Fruit fly (Drosophila melanogaster) whole organism, embryonic: ENCODE measurements around the gene fw.

Experiments
- BEAF-32 ChIP-seq: fragments of 200-800 bp; sonication (Bioruptor generic); optimal IDR thresholded peaks from 3 replicates; lab custom pipeline; 2017; ENCODE audit warnings: missing biosample characterization, missing genetic modification characterization, mild to moderate bottlenecking, moderate library complexity, missing genetic modification reagents
- Bgb ChIP-seq: fragments of 200-800 bp; sonication (Bioruptor generic); IDR thresholded peaks from 2 replicates; pipeline ENCODE4 v1.3.6; 2022; ENCODE audit warnings: missing biosample characterization, missing genetic modification characterization; ENCODE audit not compliant: partially characterized antibody
- Blimp-1 ChIP-seq: fragments of 200-800 bp; sonication (Bioruptor generic); optimal IDR thresholded peaks from 3 replicates; lab custom pipeline; 2018; ENCODE audit warnings: missing biosample characterization, missing genetic modification characterization, mild to moderate bottlenecking, moderate library complexity, missing genetic modification reagents
- CG10321 ChIP-seq: fragments of 200-800 bp; sonication (Bioruptor generic); IDR thresholded peaks from 2 replicates; pipeline ENCODE4 v1.3.6; 2022; ENCODE audit warnings: missing biosample characterization, missing genetic modification characterization
- CG11695 ChIP-seq: fragments of 200-800 bp; sonication (Bioruptor generic); IDR thresholded peaks from 3 replicates; pipeline ENCODE4 v1.3.6; 2022; ENCODE audit warnings: missing biosample characterization, missing genetic modification characterization
- CG14860 ChIP-seq: fragments of 200-800 bp; sonication (Bioruptor generic); IDR thresholded peaks from 3 replicates; pipeline ENCODE4 v1.3.6; 2022; ENCODE audit warnings: missing biosample characterization, missing genetic modification characterization; ENCODE audit not compliant: partially characterized antibody
- CG18619 ChIP-seq: fragments of 200-800 bp; sonication (Bioruptor generic); optimal IDR thresholded peaks from 3 replicates; lab custom pipeline; 2017; ENCODE audit warnings: missing biosample characterization, mild to moderate bottlenecking, missing genetic modification characterization
- CG2116 ChIP-seq: fragments of 200-800 bp; sonication (Bioruptor generic); optimal IDR thresholded peaks from 3 replicates; lab custom pipeline; 2018; ENCODE audit warnings: missing biosample characterization, mild to moderate bottlenecking, missing genetic modification characterization
- CG2129 ChIP-seq: fragments of 200-800 bp; sonication (Bioruptor generic); IDR thresholded peaks from 2 replicates; pipeline ENCODE4 v1.3.6; 2022; ENCODE audit warnings: missing biosample characterization, missing genetic modification characterization; ENCODE audit not compliant: partially characterized antibody
- CG30020 ChIP-seq: fragments of 200-800 bp; optimal IDR thresholded peaks from 2 replicates; lab custom pipeline; 2019; ENCODE audit warnings: missing biosample characterization, mild to moderate bottlenecking, missing genetic modification characterization, moderate library complexity
- CG42726 ChIP-seq: fragments of 200-800 bp; sonication (Bioruptor generic); IDR thresholded peaks from 2 replicates; pipeline ENCODE4 v1.3.6; 2022; ENCODE audit warnings: missing biosample characterization, missing genetic modification characterization; ENCODE audit not compliant: partially characterized antibody
- CG4617 ChIP-seq: fragments of 200-800 bp; sonication (Bioruptor generic); optimal IDR thresholded peaks from 3 replicates; lab custom pipeline; 2016; ENCODE audit warnings: missing biosample characterization, missing genetic modification characterization, borderline replicate concordance
- CG5245 ChIP-seq: fragments of 200-800 bp; sonication (Bioruptor generic); optimal IDR thresholded peaks from 3 replicates; lab custom pipeline; 2016; ENCODE audit warnings: missing biosample characterization, missing genetic modification characterization
- CG6791 ChIP-seq: fragments of 200-800 bp; sonication (Bioruptor generic); IDR thresholded peaks from 3 replicates; pipeline ENCODE4 v1.3.6; 2022; ENCODE audit warnings: missing biosample characterization, missing genetic modification characterization; ENCODE audit not compliant: partially characterized antibody
- CG6854 ChIP-seq: fragments of 200-800 bp; sonication (Bioruptor generic); optimal IDR thresholded peaks from 3 replicates; lab custom pipeline; 2017; ENCODE audit warnings: missing biosample characterization, mild to moderate bottlenecking, missing genetic modification characterization
- CG7963 ChIP-seq: fragments of 200-800 bp; sonication (Bioruptor generic); IDR thresholded peaks from 3 replicates; pipeline ENCODE4 v1.3.6; 2022; ENCODE audit warnings: missing biosample characterization, missing genetic modification characterization; ENCODE audit not compliant: partially characterized antibody
- CG8478 ChIP-seq: fragments of >200 bp; optimal IDR thresholded peaks from 2 replicates; lab custom pipeline; 2018
- CG8924 ChIP-seq: fragments of 200-800 bp; optimal IDR thresholded peaks from 3 replicates; lab custom pipeline; 2019; ENCODE audit warnings: missing biosample characterization, mild to moderate bottlenecking, missing genetic modification characterization, moderate library complexity
- CG9437 ChIP-seq: fragments of 200-800 bp; sonication (Bioruptor generic); optimal IDR thresholded peaks from 2 replicates; lab custom pipeline; 2018; ENCODE audit warnings: missing biosample characterization, mild to moderate bottlenecking, missing genetic modification characterization
- CG9876 ChIP-seq: fragments of 200-800 bp; sonication (Bioruptor generic); optimal IDR thresholded peaks from 2 replicates; lab custom pipeline; 2016; ENCODE audit warnings: missing biosample characterization, missing genetic modification characterization
- CTCF ChIP-seq: fragments of 200-800 bp; sonication (Bioruptor generic); optimal IDR thresholded peaks from 2 replicates; lab custom pipeline; 2017; ENCODE audit warnings: missing biosample characterization, mild to moderate bottlenecking, missing genetic modification characterization, moderate library complexity
- D19B ChIP-seq: fragments of 200-800 bp; sonication (Bioruptor generic); optimal IDR thresholded peaks from 2 replicates; lab custom pipeline; 2017; ENCODE audit warnings: missing biosample characterization, mild to moderate bottlenecking, missing genetic modification characterization
- Dref ChIP-seq: fragments of 200-800 bp; sonication (Bioruptor generic); IDR thresholded peaks from 2 replicates; pipeline ENCODE4 v1.3.6; 2022; ENCODE audit warnings: missing biosample characterization, missing genetic modification characterization
- Drgx ChIP-seq: fragments of 200-800 bp; sonication (Bioruptor generic); IDR thresholded peaks from 2 replicates; pipeline ENCODE4 v1.3.6; 2022; ENCODE audit warnings: missing biosample characterization, missing genetic modification characterization
- Gsc ChIP-seq: fragments of 200-800 bp; sonication (Bioruptor generic); IDR thresholded peaks from 2 replicates; pipeline ENCODE4 v1.3.6; 2022; ENCODE audit warnings: missing biosample characterization, missing genetic modification characterization
- HmgZ ChIP-seq: fragments of 200-800 bp; sonication (Bioruptor generic); optimal IDR thresholded peaks from 2 replicates; lab custom pipeline; 2018; ENCODE audit warnings: missing biosample characterization, mild to moderate bottlenecking, missing genetic modification characterization
- MESR4 ChIP-seq: fragments of 200-800 bp; sonication (Bioruptor generic); optimal IDR thresholded peaks from 2 replicates; lab custom pipeline; 2018; ENCODE audit warnings: missing biosample characterization, mild to moderate bottlenecking, missing genetic modification characterization, moderate library complexity
- Scr ChIP-seq: fragments of 200-800 bp; sonication (Bioruptor generic); IDR thresholded peaks from 2 replicates; pipeline ENCODE4 v1.3.6; 2022; ENCODE audit warnings: missing biosample characterization, missing genetic modification characterization; ENCODE audit not compliant: partially characterized antibody
- Sin3A ChIP-seq: fragments of >200 bp; optimal IDR thresholded peaks from 2 replicates; lab custom pipeline; 2018
- Sry-β ChIP-seq: fragments of 200-800 bp; sonication (Bioruptor generic); optimal IDR thresholded peaks from 2 replicates; lab custom pipeline; 2018; ENCODE audit warnings: missing biosample characterization, mild to moderate bottlenecking, missing genetic modification characterization, moderate library complexity
- Stat92E ChIP-seq, 3 experiments: fragments of >200 bp in 2 of 3; fragments of 200-800 bp in 1 of 3; sonication (Bioruptor generic) in 1 of 3; optimal IDR thresholded peaks; 2 replicates each; lab custom pipeline; 2017 to 2019; ENCODE audit warnings: missing biosample characterization in 3 of 3, missing genetic modification characterization in 3 of 3, mild to moderate bottlenecking in 1 of 3, moderate library complexity in 1 of 3
- YL-1 ChIP-seq: fragments of 200-800 bp; sonication (Bioruptor generic); optimal IDR thresholded peaks from 3 replicates; lab custom pipeline; 2017; ENCODE audit warnings: missing biosample characterization, mild to moderate bottlenecking, missing genetic modification characterization
- ab ChIP-seq: fragments of 200-800 bp; sonication (Bioruptor generic); optimal IDR thresholded peaks from 2 replicates; lab custom pipeline; 2016; ENCODE audit warnings: missing biosample characterization, missing genetic modification characterization
- amos ChIP-seq: fragments of 200-800 bp; sonication (Bioruptor generic); IDR thresholded peaks from 2 replicates; pipeline ENCODE4 v1.3.6; 2022; ENCODE audit warnings: missing biosample characterization, missing genetic modification characterization; ENCODE audit not compliant: partially characterized antibody
- ato ChIP-seq: fragments of 200-800 bp; sonication (Bioruptor generic); IDR thresholded peaks from 2 replicates; pipeline ENCODE4 v1.3.6; 2022; ENCODE audit warnings: missing biosample characterization, missing genetic modification characterization; ENCODE audit not compliant: partially characterized antibody
- cato ChIP-seq: fragments of 200-800 bp; sonication (Bioruptor generic); optimal IDR thresholded peaks from 2 replicates; lab custom pipeline; 2016; ENCODE audit warnings: missing biosample characterization, missing genetic modification characterization, borderline replicate concordance
- fd96Cb ChIP-seq: fragments of 200-800 bp; sonication (Bioruptor generic); optimal IDR thresholded peaks from 2 replicates; lab custom pipeline; 2018; ENCODE audit warnings: missing biosample characterization, mild to moderate bottlenecking, missing genetic modification characterization, moderate library complexity
- hbn ChIP-seq: fragments of 200-800 bp; sonication (Bioruptor generic); IDR thresholded peaks from 2 replicates; pipeline ENCODE4 v1.3.6; 2022; ENCODE audit warnings: missing biosample characterization, missing genetic modification characterization; ENCODE audit not compliant: partially characterized antibody
- jigr1 ChIP-seq: fragments of 200-800 bp; sonication (Bioruptor generic); IDR thresholded peaks from 3 replicates; pipeline ENCODE4 v1.3.6; 2022; ENCODE audit warnings: missing biosample characterization, missing genetic modification characterization
- ken ChIP-seq: fragments of 200-800 bp; sonication (Bioruptor generic); IDR thresholded peaks from 3 replicates; pipeline ENCODE4 v1.3.6; 2022; ENCODE audit warnings: missing biosample characterization, missing genetic modification characterization
- knrl ChIP-seq: fragments of 200-800 bp; sonication (Bioruptor generic); IDR thresholded peaks from 3 replicates; pipeline ENCODE4 v1.3.6; 2022; ENCODE audit warnings: missing biosample characterization, missing genetic modification characterization; ENCODE audit not compliant: partially characterized antibody
- org-1 ChIP-seq: fragments of 200-800 bp; sonication (Bioruptor generic); optimal IDR thresholded peaks from 2 replicates; lab custom pipeline; 2017; ENCODE audit warnings: missing biosample characterization, missing genetic modification characterization
- phol ChIP-seq: fragments of 200-800 bp; sonication (Bioruptor generic); optimal IDR thresholded peaks from 3 replicates; lab custom pipeline; 2018; ENCODE audit warnings: missing biosample characterization, mild to moderate bottlenecking, missing genetic modification characterization, moderate library complexity
- psq ChIP-seq: fragments of 200-800 bp; sonication (Bioruptor generic); optimal IDR thresholded peaks from 2 replicates; lab custom pipeline; 2017; ENCODE audit warnings: missing biosample characterization, missing genetic modification characterization
- row ChIP-seq: fragments of 200-800 bp; sonication (Bioruptor generic); IDR thresholded peaks from 3 replicates; pipeline ENCODE4 v1.3.6; 2022; ENCODE audit warnings: missing biosample characterization, missing genetic modification characterization
- stwl ChIP-seq: fragments of 200-800 bp; sonication (Bioruptor generic); optimal IDR thresholded peaks from 3 replicates; lab custom pipeline; 2018; ENCODE audit warnings: missing biosample characterization, mild to moderate bottlenecking, missing genetic modification characterization, moderate library complexity
- vnd ChIP-seq: fragments of 200-800 bp; sonication (Bioruptor generic); IDR thresholded peaks from 3 replicates; pipeline ENCODE4 v1.3.6; 2022; ENCODE audit warnings: missing biosample characterization, missing genetic modification characterization; ENCODE audit not compliant: partially characterized antibody
- zen2 ChIP-seq: fragments of 200-800 bp; sonication (Bioruptor generic); IDR thresholded peaks from 3 replicates; pipeline ENCODE4 v1.3.6; 2022; ENCODE audit warnings: missing biosample characterization, missing genetic modification characterization; ENCODE audit not compliant: partially characterized antibody

The fw gene

DNA sequence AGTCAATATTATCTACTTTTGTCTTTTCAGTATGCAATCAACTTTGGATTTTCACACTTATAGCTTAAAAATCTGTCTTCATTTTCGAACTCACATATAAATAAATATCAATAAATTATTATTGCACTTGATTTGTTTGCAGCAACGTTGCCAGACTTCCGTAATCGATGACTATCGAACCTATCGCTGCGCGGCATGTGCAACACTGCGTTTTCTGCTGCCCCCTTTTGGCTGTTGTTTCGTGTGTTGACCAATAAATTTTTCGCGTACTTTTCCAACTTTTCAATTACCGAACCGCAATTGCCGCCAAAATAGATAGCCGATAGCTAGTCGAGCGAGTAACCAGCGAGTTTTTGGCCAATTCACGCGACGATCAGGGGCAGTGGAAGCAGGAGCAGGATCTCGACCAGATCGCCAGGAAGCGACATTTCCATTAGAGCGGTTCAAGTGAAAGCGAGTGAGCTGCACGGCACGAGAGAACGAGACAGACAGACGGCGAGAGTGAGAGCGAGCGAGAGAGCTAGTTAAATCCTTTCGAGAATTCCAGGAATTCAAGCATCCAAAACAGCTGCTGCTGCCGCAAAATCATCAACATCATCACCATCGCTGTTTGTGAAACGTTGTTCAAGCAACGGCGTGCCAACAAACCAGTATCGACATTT lies 14.9 kb upstream of the fw start, which contains the start of gene Lsm12a (continued):
- TF ChIP-seq ato (peak; percentile 44; the same call in 1 of the 2 replicates), CG42726 (peak; percentile 44; the same call in 1 of the 2 replicates), CG18619 (no peak), Scr (GFP tag; lab: Robert Waterston, UW) (peak; percentile 26), Stat92E (GFP tag; optimal IDR thresholded peaks at IDR 0.05; lab: Kevin White, UChicago) (peak in 1 of 3 experiments; percentile 79), D19B (GFP tag; lab: Kevin White, UChicago) (no peak), CG7963 (GFP tag; lab: Robert Waterston, UW) (peak; percentile 58), CG6791 (GFP tag; lab: Robert Waterston, UW) (peak; percentile 77; the same call in 2 of the 3 replicates), ken (GFP tag; lab: Robert Waterston, UW) (0 out of 3 replicates have a peak, but pooled peaks have one; percentile 19), CG2116 (GFP tag; lab: Kevin White, UChicago) (peak; percentile 97), HmgZ (tag; lab: Kevin White, UChicago) (peak; percentile 9), CG8478 (lab: Kevin White, UChicago) (peak; percentile 52), CG10321 (GFP tag; lab: Robert Waterston, UW) (0 out of 2 replicates have a peak, but pooled peaks have one; percentile 42), org-1 (GFP tag; lab: Kevin White, UChicago) (no peak), CG2129 (GFP tag; lab: Robert Waterston, UW) (peak; percentile 20; the same call in 1 of the 2 replicates), YL-1 (GFP tag; lab: Kevin White, UChicago) (peak; percentile 21), knrl (GFP tag; lab: Robert Waterston, UW) (peak; percentile 54), Gsc (GFP tag; lab: Robert Waterston, UW) (no peak), CG8924 (tag; lab: Kevin White, UChicago) (peak; percentile 15), Sin3A (lab: Kevin White, UChicago) (peak; percentile 1), CG6854 (GFP tag; lab: Kevin White, UChicago) (no peak), amos (GFP tag; lab: Robert Waterston, UW) (peak; percentile 81), CG11695 (no peak), jigr1 (no peak), Blimp-1 (GFP tag; lab: Kevin White, UChicago) (peak; percentile 46), CG30020 (tag; lab: Kevin White, UChicago) (no peak), BEAF-32 (peak; percentile 74), ab (GFP tag; lab: Kevin White, UChicago) (no peak), cato (GFP tag; lab: Kevin White, UChicago) (no peak), MESR4 (GFP tag; lab: Kevin White, UChicago) (peak; percentile 85), vnd (peak; percentile 42; the same call in 2 of the 3 replicates), phol (peak; percentile 1), zen2 (GFP tag; lab: Robert Waterston, UW) (peak; percentile 34; the same call in 1 of the 3 replicates), CTCF (no peak), hbn (peak; percentile 16; the same call in 1 of the 2 replicates), CG9876 (GFP tag; lab: Kevin White, UChicago) (no peak), fd96Cb (tag; lab: Kevin White, UChicago) (no peak), CG4617 (GFP tag; lab: Kevin White, UChicago) (peak; percentile 9), psq (peak; percentile 80), stwl (tag; lab: Kevin White, UChicago) (peak; percentile 64), CG5245 (GFP tag; lab: Kevin White, UChicago) (no peak), CG14860 (GFP tag; lab: Robert Waterston, UW) (peak; percentile 23; the same call in 2 of the 3 replicates), Bgb (peak; percentile 66), Drgx (GFP tag; lab: Robert Waterston, UW) (no peak), Dref (GFP tag; lab: Robert Waterston, UW) (peak; percentile 77), CG9437 (no peak), Sry-β (GFP tag; lab: Kevin White, UChicago) (no peak), row (peak; percentile 24; the same call in 1 of the 3 replicates)
